Worm (Caenorhabditis elegans) whole organism, L4/young adult: Measurements from ENCODE around the gene Y55B1BR.8.

ENCODE experiments used
- dao-5 ChIP-seq: sonication (generic microtip); optimal IDR thresholded peaks from 2 replicates; lab custom pipeline; 2016; ENCODE audit warnings: missing genotype, missing genetic modification characterization, moderate library complexity, missing compliant biosample characterization
- him-1 ChIP-seq: sonication (generic microtip); optimal IDR thresholded peaks from 2 replicates; lab custom pipeline; 2016; ENCODE audit warnings: missing genotype, missing genetic modification reagents, missing genetic modification characterization, missing compliant biosample characterization

DNA sequence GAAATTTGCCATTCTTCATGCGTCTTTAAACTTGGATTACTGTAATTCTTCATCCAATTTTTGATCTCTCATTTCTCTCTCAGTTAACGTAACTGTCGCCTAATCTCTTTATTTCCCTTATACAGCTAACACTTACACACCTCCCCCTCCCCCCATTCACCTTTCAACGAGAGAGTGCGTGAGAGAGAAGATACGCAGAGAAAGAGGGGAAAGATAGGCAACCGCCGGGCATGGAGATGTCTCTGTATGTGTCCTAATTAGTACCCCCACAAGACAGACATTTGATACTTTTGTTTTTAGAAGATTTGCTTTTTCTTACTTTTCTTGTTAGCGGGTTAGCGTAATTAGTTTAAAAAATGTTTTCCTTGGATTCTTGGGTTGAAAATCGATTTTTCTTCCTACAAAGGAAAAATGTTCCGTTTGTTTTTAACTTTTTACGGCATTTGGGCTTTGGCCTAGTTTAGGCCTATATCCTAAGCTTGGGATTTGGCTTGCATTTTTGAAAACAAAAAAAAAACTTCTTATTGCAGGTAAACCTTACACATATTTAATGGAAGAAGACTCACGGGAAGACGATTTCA lies 9.8 kb upstream of the Y55B1BR.8 start, which contains the start of gene affl-2:
- TF ChIP-seq him-1, result no peak
- no peak for TF ChIP-seq dao-5
